Worm (Caenorhabditis elegans) whole organism, early embryonic: Measurements from ENCODE around the gene sax-2.
A peak's percentile ranks its signal among the peaks of the same experiment; 100 is the strongest.

Experiments used
- B0310.2 ChIP-seq: sonication (generic microtip); optimal IDR thresholded peaks from 2 replicates; lab custom pipeline; 2016; ENCODE audit warnings: mild to moderate bottlenecking, missing genetic modification characterization, missing compliant biosample characterization
- F13C5.2 ChIP-seq: sonication (generic microtip); optimal IDR thresholded peaks from 2 replicates; lab custom pipeline; 2017; ENCODE audit warnings: mild to moderate bottlenecking, missing genetic modification characterization, inconsistent platforms, missing compliant biosample characterization
- aly-1 ChIP-seq: sonication (generic microtip); optimal IDR thresholded peaks from 2 replicates; lab custom pipeline; 2016; ENCODE audit warnings: missing genetic modification characterization, missing compliant biosample characterization
- ama-1 ChIP-seq: fragments of 150-350 bp; optimal IDR thresholded peaks from 2 replicates; lab custom pipeline; 2014
- ceh-13 ChIP-seq: fragments of 200-800 bp; sonication (Bioruptor generic); optimal IDR thresholded peaks from 2 replicates; lab custom pipeline; 2018; ENCODE audit warnings: mild to moderate bottlenecking, missing genetic modification characterization, missing compliant biosample characterization
- ceh-36 ChIP-seq: sonication (generic microtip); optimal IDR thresholded peaks from 2 replicates; lab custom pipeline; 2016; ENCODE audit warnings: missing genetic modification characterization, inconsistent platforms, missing compliant biosample characterization
- ets-7 ChIP-seq: sonication (generic microtip); optimal IDR thresholded peaks from 2 replicates; lab custom pipeline; 2016; ENCODE audit warnings: missing genotype, missing genetic modification characterization, missing compliant biosample characterization
- flt-1 ChIP-seq: fragments of 200-800 bp; sonication (Bioruptor generic); IDR thresholded peaks from 2 replicates; pipeline ENCODE4 v1.3.6; 2022; ENCODE audit warnings: missing genetic modification characterization, missing compliant biosample characterization
- hmbx-1 ChIP-seq: sonication (generic microtip); optimal IDR thresholded peaks from 2 replicates; lab custom pipeline; 2016; ENCODE audit warnings: mild to moderate bottlenecking, missing genetic modification characterization, missing compliant biosample characterization
- hmg-4 ChIP-seq: fragments of 200-800 bp; sonication (Bioruptor generic); optimal IDR thresholded peaks from 2 replicates; lab custom pipeline; 2018; ENCODE audit warnings: mild to moderate bottlenecking, missing genetic modification characterization, missing compliant biosample characterization
- hnd-1 ChIP-seq: sonication (generic microtip); optimal IDR thresholded peaks from 2 replicates; lab custom pipeline; 2016; ENCODE audit warnings: missing genetic modification characterization, missing compliant biosample characterization
- pes-1 ChIP-seq: fragments of 200-800 bp; sonication (Bioruptor generic); IDR thresholded peaks from 2 replicates; pipeline ENCODE4 v1.3.6; 2022; ENCODE audit warnings: missing genetic modification reagents, missing genetic modification characterization, missing compliant biosample characterization
- scrt-1 ChIP-seq: fragments of 200-800 bp; sonication (Bioruptor generic); IDR thresholded peaks from 2 replicates; pipeline ENCODE4 v1.3.6; 2022; ENCODE audit warnings: missing genetic modification characterization, missing compliant biosample characterization
- sea-1 ChIP-seq: fragments of 200-800 bp; sonication (Bioruptor generic); conservative IDR thresholded peaks from 2 replicates; pipeline ENCODE4 v1.3.6; 2022; ENCODE audit warnings: missing genetic modification characterization, missing compliant biosample characterization
- tbx-11 ChIP-seq: fragments of 200-800 bp; sonication (Bioruptor generic); IDR thresholded peaks from 2 replicates; pipeline ENCODE4 v1.3.6; 2022; ENCODE audit warnings: missing genetic modification characterization, missing compliant biosample characterization
- tbx-37 ChIP-seq: fragments of 200-800 bp; sonication (Bioruptor generic); conservative IDR thresholded peaks from 2 replicates; pipeline ENCODE4 v1.3.6; 2022; ENCODE audit warnings: missing genetic modification reagents, missing genetic modification characterization, missing compliant biosample characterization
- tra-4 ChIP-seq: sonication (generic microtip); optimal IDR thresholded peaks from 2 replicates; lab custom pipeline; 2017; ENCODE audit warnings: missing genetic modification characterization, missing compliant biosample characterization

The sax-2 gene

ce11 chrIII:5077150-5077814 lies 32.2 kb upstream of the sax-2 start, which contains the start of gene alh-1:
alh-1 (plus strand) TSS chrIII:5077764.
- TF ChIP-seq ceh-13 (no peak), hmbx-1 (tag; lab: Kevin White, UChicago) (no peak)

ce11 chrIII:5078062-5078461 lies 31.4 kb upstream of the sax-2 start:
- no peak for TF ChIP-seq ceh-36 (tag; lab: Kevin White, UChicago)
- TF ChIP-seq flt-1 = no peak
- TF ChIP-seq tbx-37 (GFP tag; lab: Robert Waterston, UW) = no peak
- no peak for TF ChIP-seq aly-1 (tag; lab: Kevin White, UChicago)

- TF ChIP-seq ceh-13 = peak; percentile 24
- peak; percentile 53 for TF ChIP-seq tra-4
- no peak for TF ChIP-seq ama-1 (lab: Kevin White, UChicago)
- no peak for TF ChIP-seq hmbx-1 (tag; lab: Kevin White, UChicago)
- TF ChIP-seq flt-1 = peak; percentile 75
- peak; percentile 70 for TF ChIP-seq F13C5.2 (tag; lab: Kevin White, UChicago)
- peak; percentile 81 for TF ChIP-seq ceh-36 (tag; lab: Kevin White, UChicago)
- peak; percentile 82 for TF ChIP-seq tbx-11 (GFP tag; lab: Robert Waterston, UW)
- peak; percentile 84 for TF ChIP-seq hmg-4
- peak; percentile 65 for TF ChIP-seq tbx-37 (GFP tag; lab: Robert Waterston, UW)
- peak; percentile 85 for TF ChIP-seq pes-1 (GFP tag; lab: Robert Waterston, UW)
- peak; percentile 90 for TF ChIP-seq sea-1 (GFP tag; lab: Robert Waterston, UW)
- TF ChIP-seq scrt-1 (GFP tag; lab: Robert Waterston, UW) = peak; percentile 79
- peak; percentile 65 for TF ChIP-seq hnd-1 (tag; lab: Kevin White, UChicago)
- no peak for TF ChIP-seq aly-1 (tag; lab: Kevin White, UChicago)
- TF ChIP-seq ets-7 (tag; lab: Kevin White, UChicago) = peak; percentile 70
- TF ChIP-seq B0310.2 (tag; lab: Kevin White, UChicago) = peak; percentile 74
These were observed 28.6 kb upstream of the sax-2 start for ce11 chrIII:5080700-5081572.

- TF ChIP-seq tra-4 (no peak), ets-7 (tag; lab: Kevin White, UChicago) (no peak), ama-1 (lab: Kevin White, UChicago) (no peak), hnd-1 (tag; lab: Kevin White, UChicago) (no peak), aly-1 (tag; lab: Kevin White, UChicago) (no peak), flt-1 (no peak), ceh-36 (tag; lab: Kevin White, UChicago) (no peak), ceh-13 (no peak), scrt-1 (GFP tag; lab: Robert Waterston, UW) (no peak), hmbx-1 (tag; lab: Kevin White, UChicago) (no peak), pes-1 (GFP tag; lab: Robert Waterston, UW) (no peak), hmg-4 (no peak), tbx-11 (GFP tag; lab: Robert Waterston, UW) (no peak), tbx-37 (GFP tag; lab: Robert Waterston, UW) (no peak), F13C5.2 (tag; lab: Kevin White, UChicago) (no peak), sea-1 (GFP tag; lab: Robert Waterston, UW) (no peak), B0310.2 (tag; lab: Kevin White, UChicago) (no peak)
These were observed 28.0 kb upstream of the sax-2 start, which contains the start of gene cox-6A for ce11 chrIII:5081573-5081823. cox-6A (plus strand) TSS chrIII:5081724.

ce11 chrIII:5083304-5083703 lies 26.2 kb upstream of the sax-2 start:
- TF ChIP-seq tbx-37 (GFP tag; lab: Robert Waterston, UW) = no peak
- no peak for TF ChIP-seq aly-1 (tag; lab: Kevin White, UChicago)
- no peak for TF ChIP-seq ama-1 (lab: Kevin White, UChicago)
- no peak for TF ChIP-seq ets-7 (tag; lab: Kevin White, UChicago)
- no peak for TF ChIP-seq flt-1
- no peak for TF ChIP-seq scrt-1 (GFP tag; lab: Robert Waterston, UW)
- no peak for TF ChIP-seq ceh-13
- no peak for TF ChIP-seq hmbx-1 (tag; lab: Kevin White, UChicago)
- no peak for TF ChIP-seq tbx-11 (GFP tag; lab: Robert Waterston, UW)
- TF ChIP-seq ceh-36 (tag; lab: Kevin White, UChicago) = no peak

ce11 chrIII:5085529-5085928 lies 24.0 kb upstream of the sax-2 start, which contains the start of gene cah-1:
cah-1 (minus strand) TSS chrIII:5085629.
- no peak for TF ChIP-seq hnd-1 (tag; lab: Kevin White, UChicago)
- TF ChIP-seq ama-1 (lab: Kevin White, UChicago) = no peak
- TF ChIP-seq pes-1 (GFP tag; lab: Robert Waterston, UW) = no peak
- TF ChIP-seq tra-4 = no peak
- no peak for TF ChIP-seq sea-1 (GFP tag; lab: Robert Waterston, UW)
- TF ChIP-seq hmbx-1 (tag; lab: Kevin White, UChicago) = no peak

ce11 chrIII:5089489-5089888 lies 20.0 kb upstream of the sax-2 start:
- TF ChIP-seq aly-1 (tag; lab: Kevin White, UChicago) (no peak), sea-1 (GFP tag; lab: Robert Waterston, UW) (no peak), hnd-1 (tag; lab: Kevin White, UChicago) (no peak), flt-1 (no peak), pes-1 (GFP tag; lab: Robert Waterston, UW) (no peak), tra-4 (no peak), ceh-36 (tag; lab: Kevin White, UChicago) (no peak), tbx-11 (GFP tag; lab: Robert Waterston, UW) (no peak), ets-7 (tag; lab: Kevin White, UChicago) (no peak)
